Fruit fly (Drosophila melanogaster): ENCODE results near the gene Bdbt.
A peak's percentile ranks its signal among the peaks of the same experiment; 100 is the strongest.

Gene Bdbt

DNA sequence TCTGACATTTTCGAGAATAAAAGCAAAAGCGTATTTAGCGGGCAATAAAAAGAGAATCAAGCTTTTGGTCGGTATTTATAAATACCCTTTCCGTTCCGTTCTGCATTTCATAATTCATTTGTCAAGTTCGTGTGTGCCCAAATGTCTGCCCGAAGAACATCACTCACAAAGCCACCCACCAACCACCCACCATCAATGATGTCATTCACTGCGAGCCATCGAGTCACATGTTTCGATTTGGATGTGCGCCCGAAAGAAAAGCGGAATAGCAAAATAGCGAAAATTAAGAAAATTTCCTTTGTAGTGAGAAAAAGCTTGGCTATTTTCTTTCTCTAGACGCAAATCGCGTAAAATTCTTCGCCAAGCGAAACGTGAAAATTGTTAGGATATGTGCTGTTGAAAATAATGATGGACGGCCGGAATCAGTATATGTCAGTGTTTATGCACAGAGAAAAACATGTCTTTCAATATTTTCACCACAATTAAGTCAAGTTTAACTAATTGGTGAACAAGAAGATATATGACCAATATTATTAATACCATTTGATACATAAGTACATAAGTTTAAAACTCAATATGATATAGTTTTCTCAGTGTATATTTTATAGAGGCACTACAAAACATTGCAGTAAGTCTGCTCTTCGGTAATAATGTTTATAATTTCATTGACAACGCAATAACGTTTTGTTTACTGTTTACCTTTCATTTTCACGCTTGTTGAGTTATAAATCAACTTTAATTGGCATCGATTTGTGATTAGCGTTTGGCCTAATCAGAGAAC lies 32.6 kb upstream of the Bdbt start (continued):
- no peak for TF ChIP-seq oc (tag; optimal IDR thresholded peaks at IDR 0.05)
- TF ChIP-seq yki (optimal IDR thresholded peaks at IDR 0.05) = no peak
- TF ChIP-seq GATAe (GFP tag; conservative IDR thresholded peaks at IDR 0.05) = no peak
- TF ChIP-seq zen2 (GFP tag; IDR thresholded peaks at IDR 0.05; ENCODE audit: partially characterized antibody) = no peak
- no peak for TF ChIP-seq CG13894 (tag; optimal IDR thresholded peaks at IDR 0.05)
- peak; percentile 39 for TF ChIP-seq CG18262 (tag; optimal IDR thresholded peaks at IDR 0.05)
- peak; percentile 50; the same call in 1 of the 3 replicates for TF ChIP-seq B-H1 (GFP tag; IDR thresholded peaks at IDR 0.05)
- 0 out of 2 replicates have a peak, but pooled peaks have one; percentile 36 for TF ChIP-seq CG4730 (GFP tag; IDR thresholded peaks at IDR 0.05)
- no peak for TF ChIP-seq shn (GFP tag; optimal IDR thresholded peaks at IDR 0.05)
- TF ChIP-seq CG18011 (GFP tag; optimal IDR thresholded peaks at IDR 0.05) = peak; percentile 26
- TF ChIP-seq CG8478 (optimal IDR thresholded peaks at IDR 0.05) = no peak
- no peak for TF ChIP-seq dan (GFP tag; IDR thresholded peaks at IDR 0.05)
- no peak for TF ChIP-seq Spps (tag; optimal IDR thresholded peaks at IDR 0.05)
- no peak for TF ChIP-seq CG13775 (GFP tag; optimal IDR thresholded peaks at IDR 0.05)
- TF ChIP-seq CG11560 (tag; IDR thresholded peaks at IDR 0.05) = no peak
- TF ChIP-seq Bgb (GFP tag; IDR thresholded peaks at IDR 0.05; ENCODE audit: partially characterized antibody) = no peak
- TF ChIP-seq CG6765 (GFP tag; optimal IDR thresholded peaks at IDR 0.05) = peak; percentile 32
- TF ChIP-seq tll (GFP tag; optimal IDR thresholded peaks at IDR 0.05) = no peak
- no peak for TF ChIP-seq emc (GFP tag; optimal IDR thresholded peaks at IDR 0.05)
- TF ChIP-seq CG6654 (GFP tag; optimal IDR thresholded peaks at IDR 0.05) = no peak
- TF ChIP-seq dati (GFP tag; IDR thresholded peaks at IDR 0.05) = no peak
- no peak for TF ChIP-seq hbn (GFP tag; IDR thresholded peaks at IDR 0.05; ENCODE audit: partially characterized antibody)
- no peak for TF ChIP-seq HLH4C (GFP tag; IDR thresholded peaks at IDR 0.05; ENCODE audit: partially characterized antibody)
- peak; percentile 28 for TF ChIP-seq crc (GFP tag; optimal IDR thresholded peaks at IDR 0.05)
- no peak for TF ChIP-seq toy (GFP tag; IDR thresholded peaks at IDR 0.05)
- no peak for TF ChIP-seq CG9797 (GFP tag; optimal IDR thresholded peaks at IDR 0.05)
- TF ChIP-seq pb (GFP tag; optimal IDR thresholded peaks at IDR 0.05) = no peak
- TF ChIP-seq pan (optimal IDR thresholded peaks at IDR 0.05) = no peak
- peak in 1 of 2 experiments; percentile 79 for TF ChIP-seq pan (GFP tag; optimal IDR thresholded peaks at IDR 0.05 in 1 of 2, IDR thresholded peaks at IDR 0.05 in 1 of 2)
- TF ChIP-seq Ptx1 (GFP tag; IDR thresholded peaks at IDR 0.05) = peak; percentile 76
- TF ChIP-seq ERR (GFP tag; optimal IDR thresholded peaks at IDR 0.05) = no peak
- TF ChIP-seq Dip3 (GFP tag; optimal IDR thresholded peaks at IDR 0.05) = peak; percentile 9
- TF ChIP-seq CG17359 (tag; optimal IDR thresholded peaks at IDR 0.05) = peak; percentile 78
- no peak for TF ChIP-seq CG6791 (GFP tag; IDR thresholded peaks at IDR 0.05; ENCODE audit: partially characterized antibody)
- TF ChIP-seq CG9437 (GFP tag; optimal IDR thresholded peaks at IDR 0.05) = peak; percentile 7
- TF ChIP-seq unc-4 (GFP tag; IDR thresholded peaks at IDR 0.05; ENCODE audit: partially characterized antibody) = no peak
- TF ChIP-seq Optix (GFP tag; IDR thresholded peaks at IDR 0.05) = no peak
- TF ChIP-seq sqz (GFP tag; optimal IDR thresholded peaks at IDR 0.05) = no peak
- TF ChIP-seq Xrp1 (GFP tag; IDR thresholded peaks at IDR 0.05) = peak; percentile 56
- TF ChIP-seq CG10321 (GFP tag; IDR thresholded peaks at IDR 0.05) = peak; percentile 36; the same call in 1 of the 2 replicates
- no peak for TF ChIP-seq z (GFP tag; IDR thresholded peaks at IDR 0.05)
- peak; percentile 34 for TF ChIP-seq Hand (GFP tag; optimal IDR thresholded peaks at IDR 0.05)
- no peak for TF ChIP-seq CG12104 (GFP tag; optimal IDR thresholded peaks at IDR 0.05)
- TF ChIP-seq caup (GFP tag; optimal IDR thresholded peaks at IDR 0.05; ENCODE audit: severe bottlenecking) = peak; percentile 55
- no peak for TF ChIP-seq zen (tag; optimal IDR thresholded peaks at IDR 0.05)
- TF ChIP-seq CG8944 (GFP tag; optimal IDR thresholded peaks at IDR 0.05) = no peak
- TF ChIP-seq trem (tag; optimal IDR thresholded peaks at IDR 0.05) = no peak
- peak; percentile 46 for TF ChIP-seq CG17829 (tag; optimal IDR thresholded peaks at IDR 0.05)
- TF ChIP-seq CG5180 (GFP tag; optimal IDR thresholded peaks at IDR 0.05) = no peak
- TF ChIP-seq CG11456 (GFP tag; IDR thresholded peaks at IDR 0.05) = no peak
